Worm (Caenorhabditis elegans) whole organism, early embryonic: ENCODE measurements around the gene C56C10.7.

Experiments
- aly-1 ChIP-seq: sonication (generic microtip); optimal IDR thresholded peaks from 2 replicates; lab custom pipeline; 2016; ENCODE audit warnings: missing genetic modification characterization, missing compliant biosample characterization
- ama-1 ChIP-seq: fragments of 150-350 bp; optimal IDR thresholded peaks from 2 replicates; lab custom pipeline; 2014
- ceh-13 ChIP-seq: fragments of 200-800 bp; sonication (Bioruptor generic); optimal IDR thresholded peaks from 2 replicates; lab custom pipeline; 2018; ENCODE audit warnings: mild to moderate bottlenecking, missing genetic modification characterization, missing compliant biosample characterization
- ceh-36 ChIP-seq: sonication (generic microtip); optimal IDR thresholded peaks from 2 replicates; lab custom pipeline; 2016; ENCODE audit warnings: missing genetic modification characterization, inconsistent platforms, missing compliant biosample characterization
- ets-7 ChIP-seq: sonication (generic microtip); optimal IDR thresholded peaks from 2 replicates; lab custom pipeline; 2016; ENCODE audit warnings: missing genotype, missing genetic modification characterization, missing compliant biosample characterization
- flt-1 ChIP-seq: fragments of 200-800 bp; sonication (Bioruptor generic); IDR thresholded peaks from 2 replicates; pipeline ENCODE4 v1.3.6; 2022; ENCODE audit warnings: missing genetic modification characterization, missing compliant biosample characterization
- hmg-4 ChIP-seq: fragments of 200-800 bp; sonication (Bioruptor generic); optimal IDR thresholded peaks from 2 replicates; lab custom pipeline; 2018; ENCODE audit warnings: mild to moderate bottlenecking, missing genetic modification characterization, missing compliant biosample characterization
- pes-1 ChIP-seq: fragments of 200-800 bp; sonication (Bioruptor generic); IDR thresholded peaks from 2 replicates; pipeline ENCODE4 v1.3.6; 2022; ENCODE audit warnings: missing genetic modification reagents, missing genetic modification characterization, missing compliant biosample characterization
- sea-1 ChIP-seq: fragments of 200-800 bp; sonication (Bioruptor generic); conservative IDR thresholded peaks from 2 replicates; pipeline ENCODE4 v1.3.6; 2022; ENCODE audit warnings: missing genetic modification characterization, missing compliant biosample characterization
- tbx-11 ChIP-seq: fragments of 200-800 bp; sonication (Bioruptor generic); IDR thresholded peaks from 2 replicates; pipeline ENCODE4 v1.3.6; 2022; ENCODE audit warnings: missing genetic modification characterization, missing compliant biosample characterization
- tra-4 ChIP-seq: sonication (generic microtip); optimal IDR thresholded peaks from 2 replicates; lab custom pipeline; 2017; ENCODE audit warnings: missing genetic modification characterization, missing compliant biosample characterization

- TF ChIP-seq hmg-4 (GFP tag; lab: Kevin White, UChicago): no peak
- TF ChIP-seq aly-1 (tag; lab: Kevin White, UChicago): no peak
- TF ChIP-seq pes-1 (GFP tag; lab: Robert Waterston, UW): no peak
- no peak for TF ChIP-seq tra-4 (tag; lab: Kevin White, UChicago)
- TF ChIP-seq ceh-13 (GFP tag; lab: Kevin White, UChicago): no peak
- TF ChIP-seq tbx-11 (GFP tag; lab: Robert Waterston, UW): no peak
- TF ChIP-seq flt-1 (GFP tag; lab: Robert Waterston, UW): no peak
- TF ChIP-seq ceh-36 (tag; lab: Kevin White, UChicago): no peak
- no peak for TF ChIP-seq ama-1
- no peak for TF ChIP-seq sea-1
- TF ChIP-seq ets-7 (tag; lab: Kevin White, UChicago): no peak
Measured at ce11 chrII:6587264-6587870, at the start of gene C56C10.7.
